Fruit fly (Drosophila melanogaster) whole organism, embryonic: ENCODE results near the gene CG32379.
A peak's percentile ranks its signal among the peaks of the same experiment; 100 is the strongest.

ENCODE experiments used
- Adf1 ChIP-seq: fragments of 200-800 bp; sonication (Bioruptor generic); IDR thresholded peaks from 2 replicates; pipeline ENCODE4 v1.3.6; 2022; ENCODE audit warnings: missing biosample characterization, missing genetic modification characterization
- CG18011 ChIP-seq: fragments of 200-800 bp; sonication (Bioruptor generic); optimal IDR thresholded peaks from 2 replicates; lab custom pipeline; 2017; ENCODE audit warnings: missing biosample characterization, missing genetic modification characterization, mild to moderate bottlenecking, moderate library complexity, missing genotype
- Hr39 ChIP-seq: fragments of >200 bp; optimal IDR thresholded peaks from 2 replicates; lab custom pipeline; 2017
- fd96Cb ChIP-seq: fragments of 200-800 bp; sonication (Bioruptor generic); optimal IDR thresholded peaks from 2 replicates; lab custom pipeline; 2018; ENCODE audit warnings: missing biosample characterization, mild to moderate bottlenecking, missing genetic modification characterization, moderate library complexity
- lbe ChIP-seq: fragments of 200-800 bp; sonication (Bioruptor generic); optimal IDR thresholded peaks from 2 replicates; lab custom pipeline; 2016; ENCODE audit warnings: missing biosample characterization, mild to moderate bottlenecking, missing genetic modification characterization
- org-1 ChIP-seq: fragments of 200-800 bp; sonication (Bioruptor generic); optimal IDR thresholded peaks from 2 replicates; lab custom pipeline; 2017; ENCODE audit warnings: missing biosample characterization, missing genetic modification characterization

DNA sequence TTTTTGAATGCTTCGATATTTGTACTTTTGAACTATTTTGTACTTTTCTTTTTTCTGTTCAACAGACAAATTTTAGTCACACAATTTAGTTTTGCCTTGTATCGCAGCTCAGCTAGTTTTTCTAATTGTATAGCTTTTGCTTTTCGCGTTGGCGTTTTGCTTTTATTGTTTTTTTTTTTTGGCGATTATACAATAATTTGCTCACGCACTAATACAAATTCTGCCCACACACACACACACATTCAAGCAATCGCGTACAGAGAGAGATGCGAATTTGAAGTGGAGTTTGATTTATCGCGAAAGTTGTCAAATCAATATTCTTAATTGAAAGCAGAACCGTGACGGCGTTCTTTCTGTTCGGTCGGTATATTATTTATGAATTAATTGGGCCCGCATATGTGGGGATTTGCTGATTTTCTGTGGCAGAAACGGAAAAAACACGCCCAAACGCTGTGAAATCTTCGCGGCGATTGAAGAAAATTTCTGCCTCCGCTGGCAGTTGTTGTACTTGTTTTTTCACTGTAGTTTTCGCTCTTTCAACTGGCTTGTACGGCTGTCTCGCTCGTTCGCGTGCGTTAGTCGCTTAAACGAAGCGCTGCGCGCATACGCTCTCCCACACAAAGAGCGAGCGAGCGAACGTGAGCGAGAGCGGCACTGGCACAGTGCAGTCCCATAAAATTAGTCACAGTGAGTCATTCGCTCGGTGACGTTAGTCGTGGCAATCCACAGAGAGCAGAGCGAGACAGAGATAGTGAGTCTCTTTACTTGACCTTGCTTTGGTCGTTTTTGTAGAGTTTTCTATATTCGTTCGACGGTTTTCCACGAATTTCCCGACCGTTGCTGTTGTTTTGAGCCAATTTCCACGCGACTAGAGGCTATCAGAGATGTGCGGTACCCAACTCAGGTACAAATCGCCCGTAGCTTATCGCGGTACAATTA, 38.8 kb downstream of the CG32379 start, which contains the start of gene Rac2:
- TF ChIP-seq CG18011 = no peak
- TF ChIP-seq Adf1 (GFP tag; lab: Robert Waterston, UW) = peak; percentile 65
- no peak for TF ChIP-seq org-1
- TF ChIP-seq Hr39 (lab: Kevin White, UChicago) = no peak
- TF ChIP-seq fd96Cb (tag; lab: Kevin White, UChicago) = no peak
- no peak for TF ChIP-seq lbe (GFP tag; lab: Kevin White, UChicago)
